Fruit fly (Drosophila melanogaster) whole organism, prepupa: ENCODE measurements around the gene CG17839.
A peak's percentile ranks its signal among the peaks of the same experiment; 100 is the strongest.

Source experiments
- Blimp-1 ChIP-seq: fragments of 200-800 bp; sonication (Bioruptor generic); optimal IDR thresholded peaks from 3 replicates; lab custom pipeline; 2017; ENCODE audit warnings: missing biosample characterization, missing genetic modification characterization, mild to moderate bottlenecking, moderate library complexity, missing genetic modification reagents
- CG10631 ChIP-seq: fragments of 200-800 bp; sonication (Bioruptor generic); optimal IDR thresholded peaks from 2 replicates; lab custom pipeline; 2016; ENCODE audit warnings: missing biosample characterization, missing genetic modification characterization
- CG11294 ChIP-seq: fragments of 200-800 bp; sonication (Bioruptor generic); IDR thresholded peaks from 2 replicates; pipeline ENCODE4 v1.3.6; 2022; ENCODE audit warnings: missing biosample characterization, missing genetic modification characterization
- CG11762 ChIP-seq: fragments of 200-800 bp; sonication (Bioruptor generic); optimal IDR thresholded peaks from 3 replicates; lab custom pipeline; 2016; ENCODE audit warnings: missing biosample characterization, missing genetic modification characterization; ENCODE audit not compliant: insufficient read depth
- CG11902 ChIP-seq: fragments of 200-800 bp; sonication (Bioruptor generic); optimal IDR thresholded peaks from 3 replicates; lab custom pipeline; 2016; ENCODE audit warnings: missing biosample characterization, missing genetic modification characterization
- CG1621 ChIP-seq: fragments of 200-800 bp; sonication (Bioruptor generic); optimal IDR thresholded peaks from 3 replicates; lab custom pipeline; 2018; ENCODE audit warnings: missing biosample characterization, mild to moderate bottlenecking, missing genetic modification characterization
- CG16779 ChIP-seq: fragments of 200-800 bp; sonication (Bioruptor generic); optimal IDR thresholded peaks from 3 replicates; lab custom pipeline; 2017; ENCODE audit warnings: missing biosample characterization, mild to moderate bottlenecking, missing genetic modification characterization
- CG3032 ChIP-seq: fragments of 200-800 bp; optimal IDR thresholded peaks from 2 replicates; lab custom pipeline; 2019; ENCODE audit warnings: missing biosample characterization, mild to moderate bottlenecking, missing genetic modification characterization, moderate library complexity
- CG32006 ChIP-seq: fragments of 200-800 bp; sonication (Bioruptor generic); optimal IDR thresholded peaks from 3 replicates; lab custom pipeline; 2017; ENCODE audit warnings: missing biosample characterization, mild to moderate bottlenecking, missing genetic modification characterization
- CG34406 ChIP-seq: fragments of 200-800 bp; sonication (Bioruptor generic); optimal IDR thresholded peaks from 3 replicates; lab custom pipeline; 2016; ENCODE audit warnings: missing biosample characterization, missing genetic modification characterization
- CG3919 ChIP-seq: fragments of 200-800 bp; sonication (Bioruptor generic); optimal IDR thresholded peaks from 3 replicates; lab custom pipeline; 2016; ENCODE audit warnings: missing biosample characterization, missing genetic modification characterization
- CG4318 ChIP-seq: fragments of 200-800 bp; sonication (Bioruptor generic); optimal IDR thresholded peaks from 3 replicates; lab custom pipeline; 2017; ENCODE audit warnings: missing biosample characterization, mild to moderate bottlenecking, missing genetic modification characterization
- CG6163 ChIP-seq: fragments of 200-800 bp; sonication (Bioruptor generic); IDR thresholded peaks from 3 replicates; pipeline ENCODE4 v1.3.6; 2022; ENCODE audit warnings: missing biosample characterization, missing genetic modification characterization
- CG6276 ChIP-seq: fragments of 200-800 bp; sonication (Bioruptor generic); optimal IDR thresholded peaks from 2 replicates; lab custom pipeline; 2017; ENCODE audit warnings: missing biosample characterization, mild to moderate bottlenecking, missing genetic modification characterization
- CG6792 ChIP-seq: fragments of 200-800 bp; sonication (Bioruptor generic); optimal IDR thresholded peaks from 3 replicates; lab custom pipeline; 2016; ENCODE audit warnings: missing biosample characterization, missing genetic modification characterization
- CG6808 ChIP-seq: fragments of 200-800 bp; sonication (Bioruptor generic); optimal IDR thresholded peaks from 3 replicates; lab custom pipeline; 2017; ENCODE audit warnings: missing biosample characterization, missing genetic modification characterization, mild to moderate bottlenecking, moderate library complexity, missing genetic modification reagents
- CG6854 ChIP-seq: fragments of 200-800 bp; sonication (Bioruptor generic); optimal IDR thresholded peaks from 2 replicates; lab custom pipeline; 2017; ENCODE audit warnings: missing biosample characterization, mild to moderate bottlenecking, missing genetic modification characterization
- CG7368 ChIP-seq: fragments of 200-800 bp; sonication (Bioruptor generic); optimal IDR thresholded peaks from 3 replicates; lab custom pipeline; 2016; ENCODE audit warnings: missing biosample characterization, missing genetic modification characterization
- CG8119 ChIP-seq: fragments of 200-800 bp; sonication (Bioruptor generic); IDR thresholded peaks from 3 replicates; pipeline ENCODE4 v1.3.6; 2022; ENCODE audit warnings: missing biosample characterization, missing genetic modification characterization
- CG8632 ChIP-seq: fragments of 200-800 bp; sonication (Bioruptor generic); optimal IDR thresholded peaks from 3 replicates; lab custom pipeline; 2016; ENCODE audit warnings: missing biosample characterization, missing genetic modification characterization
- CG9139 ChIP-seq: fragments of 200-800 bp; sonication (Bioruptor generic); optimal IDR thresholded peaks from 3 replicates; lab custom pipeline; 2017; ENCODE audit warnings: missing biosample characterization, mild to moderate bottlenecking, missing genetic modification characterization
- Eip78C ChIP-seq: fragments of 200-800 bp; sonication (Bioruptor generic); peaks from one replicate; lab custom pipeline; 2016; ENCODE audit warnings: missing biosample characterization, missing genetic modification characterization
- Eip93F ChIP-seq: fragments of 200-800 bp; sonication (Bioruptor generic); optimal IDR thresholded peaks from 2 replicates; lab custom pipeline; 2016; ENCODE audit warnings: missing biosample characterization, mild to moderate bottlenecking, missing genetic modification characterization
- Ets21C ChIP-seq: fragments of 200-800 bp; sonication (Bioruptor generic); optimal IDR thresholded peaks from 3 replicates; lab custom pipeline; 2016; ENCODE audit warnings: missing biosample characterization, missing genetic modification characterization
- Ets96B ChIP-seq: fragments of 200-800 bp; optimal IDR thresholded peaks from 2 replicates; lab custom pipeline; 2019; ENCODE audit warnings: missing biosample characterization, mild to moderate bottlenecking, missing genetic modification characterization, moderate library complexity
- Hr39 ChIP-seq: fragments of 200-800 bp; sonication (Bioruptor generic); optimal IDR thresholded peaks from 2 replicates; lab custom pipeline; 2016; ENCODE audit warnings: missing biosample characterization, missing genetic modification characterization
- Hr4 ChIP-seq: fragments of 200-800 bp; sonication (Bioruptor generic); optimal IDR thresholded peaks from 3 replicates; lab custom pipeline; 2016; ENCODE audit warnings: missing biosample characterization, missing genetic modification characterization
- Lpt ChIP-seq: fragments of 200-800 bp; sonication (Bioruptor generic); optimal IDR thresholded peaks from 3 replicates; lab custom pipeline; 2016; ENCODE audit warnings: missing biosample characterization, missing genetic modification characterization
- Met ChIP-seq: fragments of 200-800 bp; sonication (Bioruptor generic); optimal IDR thresholded peaks from 3 replicates; lab custom pipeline; 2016; ENCODE audit warnings: missing biosample characterization, missing genetic modification characterization
- OdsH ChIP-seq: fragments of 200-800 bp; sonication (Bioruptor generic); optimal IDR thresholded peaks from 3 replicates; lab custom pipeline; 2016; ENCODE audit warnings: missing biosample characterization, missing genetic modification characterization
- Sox14 ChIP-seq: fragments of 200-800 bp; sonication (Bioruptor generic); optimal IDR thresholded peaks from 3 replicates; lab custom pipeline; 2016; ENCODE audit warnings: missing biosample characterization, missing genetic modification characterization
- achi ChIP-seq: fragments of 200-800 bp; sonication (Bioruptor generic); optimal IDR thresholded peaks from 3 replicates; lab custom pipeline; 2016; ENCODE audit warnings: missing biosample characterization, missing genetic modification characterization
- acj6 ChIP-seq: fragments of 200-800 bp; sonication (Bioruptor generic); optimal IDR thresholded peaks from 3 replicates; lab custom pipeline; 2016; ENCODE audit warnings: missing biosample characterization, missing genetic modification characterization
- dac ChIP-seq: fragments of 200-800 bp; sonication (Bioruptor generic); optimal IDR thresholded peaks from 2 replicates; lab custom pipeline; 2017; ENCODE audit warnings: missing biosample characterization, mild to moderate bottlenecking, missing genetic modification characterization
- dsx ChIP-seq: fragments of 200-800 bp; optimal IDR thresholded peaks from 3 replicates; lab custom pipeline; 2019; ENCODE audit warnings: missing biosample characterization, mild to moderate bottlenecking, missing genetic modification characterization, moderate library complexity; ENCODE audit not compliant: poor library complexity, severe bottlenecking
- eg ChIP-seq: fragments of 200-800 bp; sonication (Bioruptor generic); IDR thresholded peaks from 3 replicates; pipeline ENCODE4 v1.3.6; 2022; ENCODE audit warnings: missing biosample characterization, missing genetic modification characterization
- fd59A ChIP-seq: fragments of 200-800 bp; sonication (Bioruptor generic); optimal IDR thresholded peaks from 2 replicates; lab custom pipeline; 2017; ENCODE audit warnings: missing biosample characterization, mild to moderate bottlenecking, missing genetic modification characterization, missing genetic modification reagents
- fd85E ChIP-seq: fragments of 200-800 bp; sonication (Bioruptor generic); optimal IDR thresholded peaks from 3 replicates; lab custom pipeline; 2016; ENCODE audit warnings: missing biosample characterization, missing genetic modification characterization
- fkh ChIP-seq: fragments of 200-800 bp; sonication (Bioruptor generic); optimal IDR thresholded peaks from 3 replicates; lab custom pipeline; 2017; ENCODE audit warnings: missing biosample characterization, mild to moderate bottlenecking, missing genetic modification characterization, moderate library complexity
- lz ChIP-seq: fragments of 200-800 bp; sonication (Bioruptor generic); optimal IDR thresholded peaks from 3 replicates; lab custom pipeline; 2016; ENCODE audit warnings: missing biosample characterization, missing genetic modification characterization
- net ChIP-seq: fragments of 200-800 bp; sonication (Bioruptor generic); optimal IDR thresholded peaks from 3 replicates; lab custom pipeline; 2016; ENCODE audit warnings: missing biosample characterization, missing genetic modification characterization
- pdm3 ChIP-seq: fragments of 200-800 bp; sonication (Bioruptor generic); optimal IDR thresholded peaks from 3 replicates; lab custom pipeline; 2016; ENCODE audit warnings: missing biosample characterization, missing genetic modification characterization
- salr ChIP-seq, 2 experiments: fragments of 200-800 bp; sonication (Bioruptor generic); optimal IDR thresholded peaks; 3 replicates each; lab custom pipeline; 2016 to 2018; ENCODE audit warnings: missing biosample characterization in 2 of 2, missing genetic modification characterization in 2 of 2, mild to moderate bottlenecking in 1 of 2
- spab ChIP-seq: fragments of 200-800 bp; sonication (Bioruptor generic); optimal IDR thresholded peaks from 2 replicates; lab custom pipeline; 2017; ENCODE audit warnings: missing biosample characterization, mild to moderate bottlenecking, missing genetic modification characterization, missing genetic modification reagents
- ss ChIP-seq, 2 experiments: fragments of 200-800 bp; sonication (Bioruptor generic); optimal IDR thresholded peaks; 2 replicates in 1 of 2; 3 replicates in 1 of 2; lab custom pipeline; 2017 to 2018; ENCODE audit warnings: mild to moderate bottlenecking in 2 of 2, missing biosample characterization in 2 of 2, missing genetic modification characterization in 2 of 2, moderate library complexity in 1 of 2
- svp ChIP-seq: fragments of 200-800 bp; sonication (Bioruptor generic); peaks from one replicate; lab custom pipeline; 2016; ENCODE audit warnings: missing biosample characterization, missing genetic modification characterization
- topi ChIP-seq: fragments of 200-800 bp; sonication (Bioruptor generic); optimal IDR thresholded peaks from 3 replicates; lab custom pipeline; 2016; ENCODE audit warnings: missing biosample characterization, missing genetic modification characterization

Gene CG17839

DNA sequence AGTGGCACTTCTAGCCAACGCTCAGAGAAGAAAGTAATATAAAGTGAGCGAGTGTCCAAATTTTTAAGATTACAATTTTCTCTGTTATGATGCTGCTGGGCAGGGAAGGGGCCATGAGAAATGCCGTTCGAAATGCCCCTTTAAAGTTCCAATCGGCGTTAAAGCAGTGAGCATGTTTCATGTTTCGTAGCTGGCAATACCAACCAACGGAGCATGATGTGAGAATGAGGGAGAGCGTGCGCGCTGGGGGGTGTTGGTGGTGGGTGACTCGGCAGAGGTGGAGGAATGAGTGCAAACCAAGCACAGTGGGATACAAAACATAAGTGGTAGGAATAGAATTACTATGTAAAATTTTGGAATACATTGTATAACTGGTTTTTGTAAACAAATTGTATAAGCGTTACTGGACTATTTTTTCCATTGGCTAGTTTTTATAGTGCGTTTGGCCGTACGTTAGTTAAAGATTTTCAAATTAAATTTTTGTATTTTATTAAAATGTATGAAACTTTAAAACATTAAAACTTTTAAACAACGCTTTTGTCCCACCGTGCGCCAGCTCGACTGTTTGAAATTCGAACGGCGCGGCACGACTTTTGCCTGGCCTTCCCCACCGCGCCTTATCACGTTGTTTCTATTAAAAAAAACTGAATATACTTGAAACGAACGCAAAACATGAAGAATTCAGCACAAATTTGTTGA is 45.7 kb upstream of the CG17839 start (continued):
- TF ChIP-seq dac (GFP tag; lab: Kevin White, UChicago) (peak; percentile 100), CG11294 (GFP tag; lab: Robert Waterston, UW) (peak; percentile 100), acj6 (peak; percentile 100), CG16779 (tag; lab: Kevin White, UChicago) (peak; percentile 99), CG3032 (tag; lab: Kevin White, UChicago) (peak; percentile 100), CG8632 (GFP tag; lab: Kevin White, UChicago) (peak; percentile 99), CG6808 (GFP tag; lab: Kevin White, UChicago) (peak; percentile 99), fd85E (GFP tag; lab: Kevin White, UChicago) (peak; percentile 98), Eip78C (peak; percentile 100), CG6854 (GFP tag; lab: Kevin White, UChicago) (peak; percentile 99), salr (GFP tag; optimal IDR thresholded peaks at IDR 0.05; lab: Kevin White, UChicago) (peak; percentile 98 to 100), Eip93F (peak; percentile 99)
- TF ChIP-seq, all 60 proteins: peak for 60

DNA sequence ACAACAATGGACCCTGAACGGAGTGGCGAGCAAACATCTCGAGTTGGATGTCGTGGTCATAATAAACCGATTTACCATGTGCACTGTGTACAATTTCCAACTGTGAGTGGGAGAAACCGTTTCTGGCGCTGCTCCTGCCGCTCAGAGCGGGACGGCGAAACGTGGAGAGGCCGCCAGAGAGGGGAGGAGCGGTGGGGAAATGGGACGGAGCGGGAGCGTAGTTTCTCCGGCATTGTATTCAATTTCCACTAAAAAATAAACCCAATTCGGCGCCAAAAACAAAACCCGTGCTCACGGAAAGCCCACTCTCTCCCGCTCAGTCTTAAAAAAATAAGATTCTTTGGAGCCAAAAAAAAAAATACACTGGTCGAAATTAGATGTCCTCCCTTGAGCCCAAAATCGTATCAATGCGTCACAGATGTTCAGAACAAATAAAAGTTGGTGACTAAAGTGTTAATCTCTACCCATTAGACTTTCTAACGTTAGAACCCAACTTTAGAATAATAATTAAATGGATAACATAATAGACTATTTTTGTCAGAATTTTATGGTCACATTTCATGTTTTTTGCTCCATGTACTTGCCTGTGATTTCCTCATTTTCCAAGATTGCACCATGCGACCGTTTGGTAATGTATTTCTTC is 44.8 kb upstream of the CG17839 start:
- TF ChIP-seq Lpt (GFP tag; lab: Kevin White, UChicago) (no peak), achi (GFP tag; lab: Kevin White, UChicago) (peak; percentile 29), svp (GFP tag; lab: Kevin White, UChicago) (peak; percentile 90), CG1621 (tag; lab: Kevin White, UChicago) (peak; percentile 12), dsx (GFP tag; lab: Kevin White, UChicago) (no peak), fkh (GFP tag; lab: Kevin White, UChicago) (no peak), net (GFP tag; lab: Kevin White, UChicago) (peak; percentile 27), CG11762 (GFP tag; lab: Kevin White, UChicago) (peak; percentile 21), CG8119 (GFP tag; lab: Robert Waterston, UW) (peak; percentile 63; the same call in 2 of the 3 replicates), CG6276 (GFP tag; lab: Kevin White, UChicago) (peak; percentile 67), CG6854 (GFP tag; lab: Kevin White, UChicago) (no peak), fd59A (GFP tag; lab: Kevin White, UChicago) (no peak), CG6792 (GFP tag; lab: Kevin White, UChicago) (peak; percentile 43), Sox14 (peak; percentile 58), Ets96B (peak; percentile 6), CG9139 (GFP tag; lab: Kevin White, UChicago) (no peak), OdsH (GFP tag; lab: Kevin White, UChicago) (peak; percentile 57), Hr39 (GFP tag; lab: Kevin White, UChicago) (peak; percentile 55), CG6163 (GFP tag; lab: Robert Waterston, UW) (no peak; the same call in 2 of the 3 replicates), CG34406 (GFP tag; lab: Kevin White, UChicago) (peak; percentile 36), CG11294 (GFP tag; lab: Robert Waterston, UW) (peak; percentile 9; the same call in 1 of the 2 replicates), CG8632 (GFP tag; lab: Kevin White, UChicago) (peak; percentile 32), CG7368 (GFP tag; lab: Kevin White, UChicago) (peak; percentile 9), CG32006 (GFP tag; lab: Kevin White, UChicago) (peak; percentile 55), CG3919 (peak; percentile 58), CG16779 (tag; lab: Kevin White, UChicago) (no peak), Ets21C (GFP tag; lab: Kevin White, UChicago) (peak; percentile 14), lz (GFP tag; lab: Kevin White, UChicago) (peak; percentile 59), eg (GFP tag; lab: Robert Waterston, UW) (peak; percentile 59), CG11902 (GFP tag; lab: Kevin White, UChicago) (no peak), Met (GFP tag; lab: Kevin White, UChicago) (peak; percentile 72), ss (GFP tag; optimal IDR thresholded peaks at IDR 0.05; lab: Kevin White, UChicago) (no peak), Hr4 (peak; percentile 77), topi (GFP tag; lab: Kevin White, UChicago) (peak; percentile 49), CG10631 (GFP tag; lab: Kevin White, UChicago) (peak; percentile 20), CG6808 (GFP tag; lab: Kevin White, UChicago) (no peak), spab (GFP tag; lab: Kevin White, UChicago) (no peak), pdm3 (GFP tag; lab: Kevin White, UChicago) (peak; percentile 65), CG4318 (no peak), Blimp-1 (GFP tag; lab: Kevin White, UChicago) (no peak)
